Fruit fly (Drosophila melanogaster) whole organism, adult: ENCODE data around the gene blp.
"Not testable (repeated sequence)": the region's sequence is repeated elsewhere in the genome, so short reads cannot be mapped to it uniquely, and the experiment has no call there.

Experiments used
- CG14711 ChIP-seq: fragments of 200-800 bp; sonication (Bioruptor generic); optimal IDR thresholded peaks from 2 replicates; lab custom pipeline; 2018; ENCODE audit warnings: missing biosample characterization, mild to moderate bottlenecking, missing genetic modification characterization, moderate library complexity
- CG7045 ChIP-seq: fragments of 200-800 bp; sonication (Bioruptor generic); optimal IDR thresholded peaks from 2 replicates; lab custom pipeline; 2017; ENCODE audit warnings: missing biosample characterization, mild to moderate bottlenecking, missing genetic modification characterization
- cnc ChIP-seq, 2 experiments: fragments of >200 bp; optimal IDR thresholded peaks; 2 replicates each; lab custom pipeline; 2017

- not testable (repeated sequence) for TF ChIP-seq CG7045 (GFP tag; lab: Kevin White, UChicago); cnc (optimal IDR thresholded peaks at IDR 0.05; lab: Kevin White, UChicago); CG14711 (tag; lab: Kevin White, UChicago)
Measured at dm6 chr3R:15904543-15904942, 29.1 kb upstream of the blp start, which contains the start of gene glob1.
